Worm (Caenorhabditis elegans) whole organism, late embryonic: ENCODE measurements around the gene fbxo-11.2.

Source experiments
- C38D4.7 ChIP-seq: fragments of 200-800 bp; sonication (Bioruptor generic); optimal IDR thresholded peaks from 2 replicates; lab custom pipeline; 2018; ENCODE audit warnings: mild to moderate bottlenecking, missing genetic modification characterization, moderate library complexity, missing compliant biosample characterization
- F13H6.1 ChIP-seq: sonication (generic microtip); optimal IDR thresholded peaks from 2 replicates; lab custom pipeline; 2016; ENCODE audit warnings: missing genetic modification characterization, missing compliant biosample characterization
- K09A11.1 ChIP-seq: sonication (generic microtip); optimal IDR thresholded peaks from 2 replicates; lab custom pipeline; 2017; ENCODE audit warnings: antibody characterized with exemption, mild to moderate bottlenecking, missing genetic modification characterization, missing compliant biosample characterization; ENCODE audit not compliant: insufficient read depth
- ahr-1 ChIP-seq: sonication (generic microtip); optimal IDR thresholded peaks from 2 replicates; lab custom pipeline; 2016; ENCODE audit warnings: missing genetic modification characterization, missing compliant biosample characterization
- ceh-19 ChIP-seq: fragments of 200-800 bp; sonication (Bioruptor generic); optimal IDR thresholded peaks from 2 replicates; lab custom pipeline; 2018; ENCODE audit warnings: mild to moderate bottlenecking, missing genetic modification characterization, missing compliant biosample characterization
- ceh-2 ChIP-seq: sonication (generic microtip); optimal IDR thresholded peaks from 2 replicates; lab custom pipeline; 2016; ENCODE audit warnings: missing genotype, missing genetic modification characterization, missing compliant biosample characterization
- ceh-30 ChIP-seq: fragments of 150-350 bp; optimal IDR thresholded peaks from 2 replicates; lab custom pipeline; 2014; ENCODE audit warnings: missing biosample characterization, missing genetic modification characterization
- ceh-31 ChIP-seq: sonication (generic microtip); optimal IDR thresholded peaks from 2 replicates; lab custom pipeline; 2016; ENCODE audit warnings: missing genetic modification characterization, missing compliant biosample characterization
- ceh-34 ChIP-seq: sonication (generic microtip); optimal IDR thresholded peaks from 2 replicates; lab custom pipeline; 2016; ENCODE audit warnings: mild to moderate bottlenecking, missing genetic modification characterization, missing compliant biosample characterization
- ceh-6 ChIP-seq: fragments of 200-800 bp; sonication (Bioruptor generic); optimal IDR thresholded peaks from 2 replicates; lab custom pipeline; 2018; ENCODE audit warnings: mild to moderate bottlenecking, missing genetic modification characterization, missing compliant biosample characterization
- che-1 ChIP-seq: sonication (generic microtip); optimal IDR thresholded peaks from 2 replicates; lab custom pipeline; 2016; ENCODE audit warnings: mild to moderate bottlenecking, missing genetic modification characterization, missing compliant biosample characterization
- dve-1 ChIP-seq: sonication (generic microtip); optimal IDR thresholded peaks from 2 replicates; lab custom pipeline; 2017; ENCODE audit warnings: antibody characterized with exemption, mild to moderate bottlenecking, missing genetic modification characterization, missing compliant biosample characterization
- elt-2 ChIP-seq: sonication (generic microtip); optimal IDR thresholded peaks from 2 replicates; lab custom pipeline; 2016; ENCODE audit warnings: missing genetic modification reagents, missing genetic modification characterization, missing compliant biosample characterization
- elt-4 ChIP-seq: sonication (generic microtip); optimal IDR thresholded peaks from 2 replicates; lab custom pipeline; 2016; ENCODE audit warnings: missing genetic modification characterization, missing compliant biosample characterization
- fax-1 ChIP-seq: sonication (generic microtip); optimal IDR thresholded peaks from 2 replicates; lab custom pipeline; 2016; ENCODE audit warnings: missing genotype, missing genetic modification characterization, missing compliant biosample characterization
- fkh-6 ChIP-seq: sonication (generic microtip); optimal IDR thresholded peaks from 2 replicates; lab custom pipeline; 2016; ENCODE audit warnings: missing genetic modification characterization, missing compliant biosample characterization
- hlh-30 ChIP-seq: sonication (generic microtip); optimal IDR thresholded peaks from 2 replicates; lab custom pipeline; 2017; ENCODE audit warnings: antibody characterized with exemption, missing genetic modification characterization, missing compliant biosample characterization; ENCODE audit not compliant: insufficient read depth
- lim-6 ChIP-seq: sonication (generic microtip); optimal IDR thresholded peaks from 2 replicates; lab custom pipeline; 2016; ENCODE audit warnings: missing genetic modification characterization, missing compliant biosample characterization
- madf-2 ChIP-seq: sonication (generic microtip); optimal IDR thresholded peaks from 2 replicates; lab custom pipeline; 2017; ENCODE audit warnings: missing genetic modification characterization, missing compliant biosample characterization
- mec-3 ChIP-seq: sonication (generic microtip); optimal IDR thresholded peaks from 2 replicates; lab custom pipeline; 2016; ENCODE audit warnings: borderline replicate concordance, missing genetic modification characterization, missing compliant biosample characterization
- npax-4 ChIP-seq: sonication (generic microtip); optimal IDR thresholded peaks from 2 replicates; lab custom pipeline; 2016; ENCODE audit warnings: missing genetic modification characterization, missing compliant biosample characterization
- pag-3 ChIP-seq: sonication (generic microtip); optimal IDR thresholded peaks from 2 replicates; lab custom pipeline; 2016; ENCODE audit warnings: missing compliant biosample characterization, missing genetic modification characterization, borderline replicate concordance
- pax-1 ChIP-seq: fragments of 150-350 bp; optimal IDR thresholded peaks from 2 replicates; lab custom pipeline; 2014; ENCODE audit warnings: missing biosample characterization, missing genetic modification characterization
- pha-4 ChIP-seq: fragments of 150-350 bp; optimal IDR thresholded peaks from 2 replicates; lab custom pipeline; 2018; ENCODE audit warnings: missing biosample characterization, missing genetic modification reagents, missing genetic modification characterization
- pqm-1 ChIP-seq: sonication (generic microtip); optimal IDR thresholded peaks from 2 replicates; lab custom pipeline; 2016; ENCODE audit warnings: missing genetic modification characterization, missing compliant biosample characterization
- pros-1 ChIP-seq: fragments of 150-350 bp; optimal IDR thresholded peaks from 2 replicates; lab custom pipeline; 2014; ENCODE audit warnings: missing biosample characterization, missing genetic modification reagents, missing genetic modification characterization
- sdc-2 ChIP-seq: sonication (generic microtip); optimal IDR thresholded peaks from 2 replicates; lab custom pipeline; 2016; ENCODE audit warnings: missing genotype, missing genetic modification characterization, missing compliant biosample characterization
- sox-2 ChIP-seq: fragments of 200-800 bp; sonication (Bioruptor generic); IDR thresholded peaks from 2 replicates; pipeline ENCODE4 v1.3.6; 2022; ENCODE audit warnings: missing genetic modification reagents, missing genetic modification characterization, missing compliant biosample characterization
- sox-4 ChIP-seq: sonication (generic microtip); optimal IDR thresholded peaks from 2 replicates; lab custom pipeline; 2017; ENCODE audit warnings: mild to moderate bottlenecking, missing genetic modification characterization, inconsistent platforms, missing compliant biosample characterization
- syd-9 ChIP-seq: sonication (generic microtip); optimal IDR thresholded peaks from 2 replicates; lab custom pipeline; 2016; ENCODE audit warnings: mild to moderate bottlenecking, missing genetic modification characterization, moderate library complexity, missing compliant biosample characterization
- tbx-7 ChIP-seq: sonication (generic microtip); optimal IDR thresholded peaks from 2 replicates; lab custom pipeline; 2016; ENCODE audit warnings: missing genotype, missing genetic modification characterization, missing compliant biosample characterization
- ttx-3 ChIP-seq: sonication (generic microtip); optimal IDR thresholded peaks from 2 replicates; lab custom pipeline; 2016; ENCODE audit warnings: missing genetic modification reagents, missing genetic modification characterization, missing compliant biosample characterization
- unc-42 ChIP-seq: sonication (generic microtip); optimal IDR thresholded peaks from 2 replicates; lab custom pipeline; 2016; ENCODE audit warnings: missing genotype, missing genetic modification characterization, missing compliant biosample characterization
- unc-86 ChIP-seq: sonication (generic microtip); optimal IDR thresholded peaks from 2 replicates; lab custom pipeline; 2016; ENCODE audit warnings: missing genetic modification characterization, missing compliant biosample characterization
- zip-5 ChIP-seq: sonication (generic microtip); optimal IDR thresholded peaks from 2 replicates; lab custom pipeline; 2016; ENCODE audit warnings: missing genetic modification characterization, missing compliant biosample characterization

Gene fbxo-11.2

ce11 chrIII:1037173-1037572, 15.9 kb downstream of the fbxo-11.2 start, which contains the start of the genes chin-1 and BE0003N10.1:
Gene chin-1, minus strand, starts transcription at chrIII:1037212.
Gene BE0003N10.1, plus strand, starts transcription at chrIII:1037492.
- no peak for TF ChIP-seq pqm-1
- no peak for TF ChIP-seq madf-2
- TF ChIP-seq ttx-3 (tag; lab: Kevin White, UChicago) = peak; percentile 5
- peak; percentile 9 for TF ChIP-seq ceh-30
- no peak for TF ChIP-seq tbx-7 (tag; lab: Kevin White, UChicago)
- no peak for TF ChIP-seq lim-6 (tag; lab: Kevin White, UChicago)

ce11 chrIII:1034853-1035252, 18.2 kb downstream of the fbxo-11.2 start:
- TF ChIP-seq K09A11.1 (no peak), ceh-30 (no peak), sdc-2 (tag; lab: Kevin White, UChicago) (no peak), mec-3 (tag; lab: Kevin White, UChicago) (no peak), pha-4 (tag; lab: Kevin White, UChicago) (no peak), C38D4.7 (GFP tag; lab: Kevin White, UChicago) (no peak), ceh-19 (GFP tag; lab: Kevin White, UChicago) (no peak), fkh-6 (tag; lab: Kevin White, UChicago) (no peak), ceh-2 (tag; lab: Kevin White, UChicago) (no peak), sox-2 (no peak), unc-42 (no peak), syd-9 (no peak), ceh-31 (tag; lab: Kevin White, UChicago) (no peak), elt-2 (tag; lab: Kevin White, UChicago) (no peak), pag-3 (no peak), F13H6.1 (tag; lab: Kevin White, UChicago) (no peak), zip-5 (tag; lab: Kevin White, UChicago) (no peak)

ce11 chrIII:1030965-1031364, 22.1 kb downstream of the fbxo-11.2 start, which contains the start of the genes clc-26 and E_BE45912.2:
Gene clc-26, minus strand, starts transcription at chrIII:1031065.
Gene E_BE45912.2, minus strand, starts transcription at chrIII:1031103.
- TF ChIP-seq sox-2 = no peak
- TF ChIP-seq hlh-30 (tag; lab: Kevin White, UChicago) = no peak
- no peak for TF ChIP-seq unc-42
- TF ChIP-seq pros-1 (tag; lab: Kevin White, UChicago) = no peak
- TF ChIP-seq pax-1 (tag; lab: Kevin White, UChicago) = no peak

- no peak for TF ChIP-seq ceh-6 (GFP tag; lab: Kevin White, UChicago)
- peak; percentile 37 for TF ChIP-seq elt-2 (tag; lab: Kevin White, UChicago)
Measured at ce11 chrIII:1028233-1028632, 24.8 kb downstream of the fbxo-11.2 start.

ce11 chrIII:1026261-1026660, 26.8 kb downstream of the fbxo-11.2 start, which contains the start of gene clc-25:
Gene clc-25, minus strand, starts transcription at chrIII:1026361.
- TF ChIP-seq ttx-3 (tag; lab: Kevin White, UChicago) = no peak
- no peak for TF ChIP-seq C38D4.7 (GFP tag; lab: Kevin White, UChicago)
- no peak for TF ChIP-seq che-1 (tag; lab: Kevin White, UChicago)
- no peak for TF ChIP-seq fax-1
- no peak for TF ChIP-seq elt-4 (tag; lab: Kevin White, UChicago)
- TF ChIP-seq ceh-2 (tag; lab: Kevin White, UChicago) = no peak
- no peak for TF ChIP-seq unc-86 (tag; lab: Kevin White, UChicago)
- TF ChIP-seq ceh-31 (tag; lab: Kevin White, UChicago) = no peak
- no peak for TF ChIP-seq sdc-2 (tag; lab: Kevin White, UChicago)
- no peak for TF ChIP-seq dve-1 (tag; lab: Kevin White, UChicago)

- TF ChIP-seq sox-2 (no peak), syd-9 (no peak), tbx-7 (tag; lab: Kevin White, UChicago) (no peak), npax-4 (no peak), unc-86 (tag; lab: Kevin White, UChicago) (no peak), fax-1 (no peak), ahr-1 (tag; lab: Kevin White, UChicago) (no peak), sox-4 (tag; lab: Kevin White, UChicago) (no peak), ceh-34 (tag; lab: Kevin White, UChicago) (no peak)
- TF ChIP-seq, all 69 proteins: peak for 0
Measured at ce11 chrIII:1020732-1021131, 32.3 kb downstream of the fbxo-11.2 start, which contains the start of gene clc-23. Gene clc-23, plus strand, starts transcription at chrIII:1020954.
